Fruit fly (Drosophila melanogaster) S2 (cell line): ENCODE results near the gene Ugt304A1.

Source experiments
- CG8478 ChIP-seq: fragments of >200 bp; optimal IDR thresholded peaks from 2 replicates; lab custom pipeline; 2018
- CTCF ChIP-seq, 2 experiments: fragments of >200 bp; optimal IDR thresholded peaks; 2 replicates each; lab custom pipeline; 2018

DNA sequence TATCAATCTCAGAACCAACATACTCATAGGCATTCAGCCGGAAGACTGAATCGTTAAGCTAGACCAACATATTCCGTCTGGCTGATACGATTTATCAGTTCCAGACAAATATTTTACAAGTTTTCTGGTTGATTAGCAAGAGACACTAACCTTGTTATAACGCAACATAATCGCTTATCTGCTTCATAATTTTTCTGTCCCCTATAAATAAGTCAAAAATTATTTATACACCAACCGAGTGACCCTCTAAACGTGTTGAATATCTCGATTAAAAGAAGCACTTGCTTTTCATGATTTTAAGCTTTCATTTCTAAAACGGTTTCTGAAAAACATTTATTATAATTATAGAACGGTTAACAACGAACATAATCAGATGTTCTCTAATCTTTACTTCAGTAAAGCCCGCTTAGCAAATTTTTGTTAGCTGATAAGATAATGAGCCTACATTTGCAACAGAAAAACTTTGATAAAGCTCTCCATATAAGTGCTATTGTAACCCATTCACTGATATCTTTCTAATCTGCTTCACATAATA lies 7.2 kb downstream of the Ugt304A1 start, which contains the start of gene Ugt35E2:
- TF ChIP-seq CTCF (optimal IDR thresholded peaks at IDR 0.05; lab: Kevin White, UChicago) (no peak), CG8478 (lab: Kevin White, UChicago) (no peak)
